Worm (Caenorhabditis elegans) whole organism, L3 larva: ENCODE measurements around the gene R01E6.5.

Source experiments
- elt-2 ChIP-seq: sonication (generic microtip); optimal IDR thresholded peaks from 2 replicates; lab custom pipeline; 2016; ENCODE audit warnings: missing genetic modification reagents, mild to moderate bottlenecking, missing genetic modification characterization, missing compliant biosample characterization
- hmg-11 ChIP-seq: sonication (generic microtip); optimal IDR thresholded peaks from 2 replicates; lab custom pipeline; 2016; ENCODE audit warnings: missing genetic modification characterization, missing compliant biosample characterization
- lin-15B ChIP-seq: fragments of 150-350 bp; optimal IDR thresholded peaks from 2 replicates; lab custom pipeline; 2014; ENCODE audit warnings: missing biosample characterization, missing genetic modification characterization
- pha-4 ChIP-seq: fragments of 150-350 bp; optimal IDR thresholded peaks from 2 replicates; lab custom pipeline; 2014; ENCODE audit warnings: missing biosample characterization, missing genetic modification reagents, missing genetic modification characterization

The R01E6.5 gene

ce11 chrX:13584725-13585371 lies 48.0 kb downstream of the R01E6.5 start, which contains the start of gene unc-84:
unc-84 (plus strand) TSS chrX:13584775.
- TF ChIP-seq pha-4 (tag; lab: Kevin White, UChicago): peak; percentile 48
- TF ChIP-seq elt-2 (tag; lab: Kevin White, UChicago): peak; percentile 2
- TF ChIP-seq hmg-11 (tag; lab: Kevin White, UChicago): no peak
- TF ChIP-seq lin-15B (tag; lab: Kevin White, UChicago): peak; percentile 16
